Worm (Caenorhabditis elegans) whole organism, early embryonic: ENCODE data around the gene C04G6.2.

Source experiments
- B0310.2 ChIP-seq: sonication (generic microtip); optimal IDR thresholded peaks from 2 replicates; lab custom pipeline; 2016; ENCODE audit warnings: mild to moderate bottlenecking, missing genetic modification characterization, missing compliant biosample characterization
- F13C5.2 ChIP-seq: sonication (generic microtip); optimal IDR thresholded peaks from 2 replicates; lab custom pipeline; 2017; ENCODE audit warnings: mild to moderate bottlenecking, missing genetic modification characterization, inconsistent platforms, missing compliant biosample characterization
- aly-1 ChIP-seq: sonication (generic microtip); optimal IDR thresholded peaks from 2 replicates; lab custom pipeline; 2016; ENCODE audit warnings: missing genetic modification characterization, missing compliant biosample characterization
- ama-1 ChIP-seq: fragments of 150-350 bp; optimal IDR thresholded peaks from 2 replicates; lab custom pipeline; 2014
- ceh-13 ChIP-seq: fragments of 200-800 bp; sonication (Bioruptor generic); optimal IDR thresholded peaks from 2 replicates; lab custom pipeline; 2018; ENCODE audit warnings: mild to moderate bottlenecking, missing genetic modification characterization, missing compliant biosample characterization
- ceh-36 ChIP-seq: sonication (generic microtip); optimal IDR thresholded peaks from 2 replicates; lab custom pipeline; 2016; ENCODE audit warnings: missing genetic modification characterization, inconsistent platforms, missing compliant biosample characterization
- ets-7 ChIP-seq: sonication (generic microtip); optimal IDR thresholded peaks from 2 replicates; lab custom pipeline; 2016; ENCODE audit warnings: missing genotype, missing genetic modification characterization, missing compliant biosample characterization
- flt-1 ChIP-seq: fragments of 200-800 bp; sonication (Bioruptor generic); IDR thresholded peaks from 2 replicates; pipeline ENCODE4 v1.3.6; 2022; ENCODE audit warnings: missing genetic modification characterization, missing compliant biosample characterization
- hmbx-1 ChIP-seq: sonication (generic microtip); optimal IDR thresholded peaks from 2 replicates; lab custom pipeline; 2016; ENCODE audit warnings: mild to moderate bottlenecking, missing genetic modification characterization, missing compliant biosample characterization
- hmg-4 ChIP-seq: fragments of 200-800 bp; sonication (Bioruptor generic); optimal IDR thresholded peaks from 2 replicates; lab custom pipeline; 2018; ENCODE audit warnings: mild to moderate bottlenecking, missing genetic modification characterization, missing compliant biosample characterization
- hnd-1 ChIP-seq: sonication (generic microtip); optimal IDR thresholded peaks from 2 replicates; lab custom pipeline; 2016; ENCODE audit warnings: missing genetic modification characterization, missing compliant biosample characterization
- pes-1 ChIP-seq: fragments of 200-800 bp; sonication (Bioruptor generic); IDR thresholded peaks from 2 replicates; pipeline ENCODE4 v1.3.6; 2022; ENCODE audit warnings: missing genetic modification reagents, missing genetic modification characterization, missing compliant biosample characterization
- scrt-1 ChIP-seq: fragments of 200-800 bp; sonication (Bioruptor generic); IDR thresholded peaks from 2 replicates; pipeline ENCODE4 v1.3.6; 2022; ENCODE audit warnings: missing genetic modification characterization, missing compliant biosample characterization
- sea-1 ChIP-seq: fragments of 200-800 bp; sonication (Bioruptor generic); conservative IDR thresholded peaks from 2 replicates; pipeline ENCODE4 v1.3.6; 2022; ENCODE audit warnings: missing genetic modification characterization, missing compliant biosample characterization
- tbx-11 ChIP-seq: fragments of 200-800 bp; sonication (Bioruptor generic); IDR thresholded peaks from 2 replicates; pipeline ENCODE4 v1.3.6; 2022; ENCODE audit warnings: missing genetic modification characterization, missing compliant biosample characterization
- tbx-37 ChIP-seq: fragments of 200-800 bp; sonication (Bioruptor generic); conservative IDR thresholded peaks from 2 replicates; pipeline ENCODE4 v1.3.6; 2022; ENCODE audit warnings: missing genetic modification reagents, missing genetic modification characterization, missing compliant biosample characterization
- tra-4 ChIP-seq: sonication (generic microtip); optimal IDR thresholded peaks from 2 replicates; lab custom pipeline; 2017; ENCODE audit warnings: missing genetic modification characterization, missing compliant biosample characterization

C04G6.2 gene

ce11 chrII:5085450-5085849 is 7.6 kb upstream of the C04G6.2 start, which contains the start of gene txt-9:
txt-9 (plus strand) TSS chrII:5085785.
- TF ChIP-seq flt-1, result no peak
- no peak for TF ChIP-seq F13C5.2 (tag; lab: Kevin White, UChicago)

ce11 chrII:5086143-5086542 is 6.9 kb upstream of the C04G6.2 start:
- no peak for TF ChIP-seq F13C5.2 (tag; lab: Kevin White, UChicago)
- TF ChIP-seq pes-1 (GFP tag; lab: Robert Waterston, UW), result no peak
- TF ChIP-seq hmbx-1 (tag; lab: Kevin White, UChicago), result no peak
- TF ChIP-seq tra-4 (tag; lab: Kevin White, UChicago), result no peak
- TF ChIP-seq ceh-36 (tag; lab: Kevin White, UChicago), result no peak
- TF ChIP-seq tbx-11 (GFP tag; lab: Robert Waterston, UW), result no peak
- no peak for TF ChIP-seq flt-1
- no peak for TF ChIP-seq ets-7 (tag; lab: Kevin White, UChicago)
- no peak for TF ChIP-seq sea-1 (GFP tag; lab: Robert Waterston, UW)
- TF ChIP-seq hmg-4 (GFP tag; lab: Kevin White, UChicago), result no peak
- TF ChIP-seq aly-1 (tag; lab: Kevin White, UChicago), result no peak
- no peak for TF ChIP-seq hnd-1 (tag; lab: Kevin White, UChicago)
- no peak for TF ChIP-seq scrt-1 (GFP tag; lab: Robert Waterston, UW)
- TF ChIP-seq ama-1 (lab: Kevin White, UChicago), result no peak
- no peak for TF ChIP-seq tbx-37 (GFP tag; lab: Robert Waterston, UW)

ce11 chrII:5091640-5092243 is 1.3 kb upstream of the C04G6.2 start, which contains the start of gene pld-1:
pld-1 (minus strand) TSS chrII:5091690.
- TF ChIP-seq pes-1 (GFP tag; lab: Robert Waterston, UW) (no peak), flt-1 (no peak), tra-4 (tag; lab: Kevin White, UChicago) (no peak), ceh-13 (GFP tag; lab: Kevin White, UChicago) (no peak), hmbx-1 (tag; lab: Kevin White, UChicago) (no peak), ets-7 (tag; lab: Kevin White, UChicago) (no peak), F13C5.2 (tag; lab: Kevin White, UChicago) (no peak), sea-1 (GFP tag; lab: Robert Waterston, UW) (no peak), aly-1 (tag; lab: Kevin White, UChicago) (no peak), scrt-1 (GFP tag; lab: Robert Waterston, UW) (no peak)

- TF ChIP-seq hnd-1 (tag; lab: Kevin White, UChicago) (no peak), ama-1 (lab: Kevin White, UChicago) (no peak), B0310.2 (no peak), tra-4 (tag; lab: Kevin White, UChicago) (no peak), F13C5.2 (tag; lab: Kevin White, UChicago) (no peak), ceh-36 (tag; lab: Kevin White, UChicago) (no peak), tbx-37 (GFP tag; lab: Robert Waterston, UW) (no peak), tbx-11 (GFP tag; lab: Robert Waterston, UW) (no peak)
Observed at ce11 chrII:5093945-5094344, 914 bp downstream of the C04G6.2 start, which contains the start of gene C04G6.13. C04G6.13 (plus strand) TSS chrII:5094245.

- TF ChIP-seq tbx-11 (GFP tag; lab: Robert Waterston, UW) (peak; percentile 99), scrt-1 (GFP tag; lab: Robert Waterston, UW) (peak; percentile 81), tbx-37 (GFP tag; lab: Robert Waterston, UW) (peak; percentile 90), sea-1 (GFP tag; lab: Robert Waterston, UW) (peak; percentile 89)
Observed at ce11 chrII:5097463-5097862, 4.4 kb downstream of the C04G6.2 start.

ce11 chrII:5099034-5099433 is 6.0 kb downstream of the C04G6.2 start:
- TF ChIP-seq ceh-36 (tag; lab: Kevin White, UChicago) (no peak), ceh-13 (GFP tag; lab: Kevin White, UChicago) (no peak), ama-1 (lab: Kevin White, UChicago) (no peak), sea-1 (GFP tag; lab: Robert Waterston, UW) (no peak), tbx-11 (GFP tag; lab: Robert Waterston, UW) (no peak), scrt-1 (GFP tag; lab: Robert Waterston, UW) (no peak), hmbx-1 (tag; lab: Kevin White, UChicago) (no peak), pes-1 (GFP tag; lab: Robert Waterston, UW) (no peak), tbx-37 (GFP tag; lab: Robert Waterston, UW) (no peak), hmg-4 (GFP tag; lab: Kevin White, UChicago) (no peak), F13C5.2 (tag; lab: Kevin White, UChicago) (no peak), flt-1 (no peak), ets-7 (tag; lab: Kevin White, UChicago) (no peak)

ce11 chrII:5099649-5100048 is 6.6 kb downstream of the C04G6.2 start, which contains the start of gene C04G6.6:
C04G6.6 (minus strand) TSS chrII:5099749.
- no peak for TF ChIP-seq ceh-13 (GFP tag; lab: Kevin White, UChicago)

ce11 chrII:5101701-5102100 is 8.7 kb downstream of the C04G6.2 start, which contains the start of the genes idpb-3 and idpb-1:
idpb-3 (minus strand) TSS chrII:5101801.
idpb-1 (plus strand) TSS chrII:5101984.
- TF ChIP-seq tbx-37 (GFP tag; lab: Robert Waterston, UW) (no peak), flt-1 (no peak), hnd-1 (tag; lab: Kevin White, UChicago) (no peak), scrt-1 (GFP tag; lab: Robert Waterston, UW) (no peak), aly-1 (tag; lab: Kevin White, UChicago) (no peak), tbx-11 (GFP tag; lab: Robert Waterston, UW) (no peak), tra-4 (tag; lab: Kevin White, UChicago) (no peak), hmg-4 (GFP tag; lab: Kevin White, UChicago) (no peak), B0310.2 (no peak), ceh-36 (tag; lab: Kevin White, UChicago) (no peak), ama-1 (lab: Kevin White, UChicago) (no peak), F13C5.2 (tag; lab: Kevin White, UChicago) (no peak), ceh-13 (GFP tag; lab: Kevin White, UChicago) (no peak), hmbx-1 (tag; lab: Kevin White, UChicago) (no peak), pes-1 (GFP tag; lab: Robert Waterston, UW) (no peak)
